Worm (Caenorhabditis elegans): ENCODE results near the gene col-3.

The col-3 gene

DNA sequence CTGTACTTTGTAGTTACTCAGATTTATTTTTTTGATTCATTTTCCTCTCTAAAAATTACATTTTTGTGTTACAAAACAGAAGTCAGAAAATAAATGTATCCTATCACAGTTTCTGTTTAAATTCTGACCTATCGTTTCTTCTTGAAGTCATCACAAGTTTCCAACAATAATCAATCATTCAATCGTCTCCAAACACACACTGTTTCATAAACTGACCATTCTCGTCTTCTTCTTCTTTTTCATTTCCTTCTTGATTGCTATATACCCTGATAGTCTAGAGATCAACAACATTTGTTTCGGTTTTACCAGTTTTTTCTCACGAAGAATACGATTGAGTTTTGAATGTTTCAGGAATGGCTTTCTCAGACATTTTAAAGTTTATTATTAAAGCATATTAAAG, 9.4 kb upstream of the col-3 start:
- TF ChIP-seq hmg-4 (GFP tag; optimal IDR thresholded peaks at IDR 0.05) (no peak), sea-1 (GFP tag; conservative IDR thresholded peaks at IDR 0.05) (no peak), tbx-37 (GFP tag; conservative IDR thresholded peaks at IDR 0.05) (no peak), hmbx-1 (tag; optimal IDR thresholded peaks at IDR 0.05) (no peak), ceh-13 (GFP tag; optimal IDR thresholded peaks at IDR 0.05) (no peak), tra-4 (tag; optimal IDR thresholded peaks at IDR 0.05) (no peak), ets-7 (tag; optimal IDR thresholded peaks at IDR 0.05) (no peak), pes-1 (GFP tag; IDR thresholded peaks at IDR 0.05) (no peak), ama-1 (optimal IDR thresholded peaks at IDR 0.05) (no peak), ceh-36 (tag; optimal IDR thresholded peaks at IDR 0.05) (no peak), hnd-1 (tag; optimal IDR thresholded peaks at IDR 0.05) (no peak), scrt-1 (GFP tag; IDR thresholded peaks at IDR 0.05) (no peak), B0310.2 (tag; optimal IDR thresholded peaks at IDR 0.05) (no peak), flt-1 (GFP tag; IDR thresholded peaks at IDR 0.05) (no peak), aly-1 (tag; optimal IDR thresholded peaks at IDR 0.05) (no peak), tbx-11 (GFP tag; IDR thresholded peaks at IDR 0.05) (no peak), F13C5.2 (tag; optimal IDR thresholded peaks at IDR 0.05) (no peak)

DNA sequence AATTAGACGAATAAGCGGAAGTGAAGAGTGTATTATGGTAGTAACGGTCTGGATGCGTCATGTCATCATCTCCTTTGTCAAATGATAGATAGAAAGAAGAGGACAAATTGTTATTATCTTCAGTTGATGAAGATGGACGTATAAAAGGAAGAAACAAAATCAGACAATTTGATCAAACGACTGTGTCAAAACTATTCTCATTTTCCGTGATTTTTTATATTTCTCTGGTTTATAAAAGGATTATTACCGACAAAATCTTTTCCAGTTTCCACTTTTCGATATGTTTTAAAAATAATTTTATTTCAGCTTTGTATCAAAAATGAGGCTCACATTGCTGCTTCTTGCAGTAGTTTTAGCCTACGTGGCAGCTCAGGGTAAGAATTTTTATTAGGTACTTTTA, 8.6 kb upstream of the col-3 start, which contains the start of gene grsp-2:
grsp-2 (plus strand) TSS at position 301 of the 400 bp plus-strand sequence.
- TF ChIP-seq F13C5.2 (tag; optimal IDR thresholded peaks at IDR 0.05), result no peak
- TF ChIP-seq hmbx-1 (tag; optimal IDR thresholded peaks at IDR 0.05), result no peak
- no peak for TF ChIP-seq ets-7 (tag; optimal IDR thresholded peaks at IDR 0.05)
- no peak for TF ChIP-seq scrt-1 (GFP tag; IDR thresholded peaks at IDR 0.05)
- TF ChIP-seq hmg-4 (GFP tag; optimal IDR thresholded peaks at IDR 0.05), result no peak
- no peak for TF ChIP-seq aly-1 (tag; optimal IDR thresholded peaks at IDR 0.05)
- no peak for TF ChIP-seq tbx-37 (GFP tag; conservative IDR thresholded peaks at IDR 0.05)
- TF ChIP-seq flt-1 (GFP tag; IDR thresholded peaks at IDR 0.05), result no peak
- TF ChIP-seq ceh-13 (GFP tag; optimal IDR thresholded peaks at IDR 0.05), result no peak
- TF ChIP-seq tbx-11 (GFP tag; IDR thresholded peaks at IDR 0.05), result no peak
- TF ChIP-seq ama-1 (optimal IDR thresholded peaks at IDR 0.05), result no peak
- no peak for TF ChIP-seq pes-1 (GFP tag; IDR thresholded peaks at IDR 0.05)
- TF ChIP-seq B0310.2 (tag; optimal IDR thresholded peaks at IDR 0.05), result no peak
- TF ChIP-seq hnd-1 (tag; optimal IDR thresholded peaks at IDR 0.05), result no peak
- no peak for TF ChIP-seq ceh-36 (tag; optimal IDR thresholded peaks at IDR 0.05)
- no peak for TF ChIP-seq sea-1 (GFP tag; conservative IDR thresholded peaks at IDR 0.05)
- TF ChIP-seq tra-4 (tag; optimal IDR thresholded peaks at IDR 0.05), result no peak

DNA sequence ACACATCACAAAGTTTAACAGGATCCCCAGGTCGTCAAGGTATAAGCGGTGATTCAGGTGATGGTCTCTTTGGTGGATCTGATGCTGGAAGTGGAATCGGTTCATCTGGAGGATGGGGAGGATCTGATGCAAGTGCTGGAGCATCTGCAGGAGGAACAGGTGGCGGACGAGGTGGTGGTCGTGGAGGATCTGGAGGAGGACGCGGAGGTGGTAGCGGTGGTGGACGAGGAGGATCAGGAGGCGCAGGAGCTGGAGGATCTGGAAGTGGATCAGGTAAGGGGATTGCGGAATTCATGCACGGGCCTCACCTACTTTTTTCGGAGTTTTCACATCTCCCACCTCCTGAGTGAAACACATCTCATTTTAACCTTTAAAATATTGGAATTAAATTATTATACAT, 8.0 kb upstream of the col-3 start:
- TF ChIP-seq B0310.2 (tag; optimal IDR thresholded peaks at IDR 0.05), result no peak
- TF ChIP-seq tbx-37 (GFP tag; conservative IDR thresholded peaks at IDR 0.05), result no peak
- no peak for TF ChIP-seq F13C5.2 (tag; optimal IDR thresholded peaks at IDR 0.05)
- no peak for TF ChIP-seq pes-1 (GFP tag; IDR thresholded peaks at IDR 0.05)
- no peak for TF ChIP-seq ets-7 (tag; optimal IDR thresholded peaks at IDR 0.05)
- TF ChIP-seq ama-1 (optimal IDR thresholded peaks at IDR 0.05), result no peak
- no peak for TF ChIP-seq hmg-4 (GFP tag; optimal IDR thresholded peaks at IDR 0.05)
- no peak for TF ChIP-seq sea-1 (GFP tag; conservative IDR thresholded peaks at IDR 0.05)
- TF ChIP-seq hmbx-1 (tag; optimal IDR thresholded peaks at IDR 0.05), result no peak
- no peak for TF ChIP-seq flt-1 (GFP tag; IDR thresholded peaks at IDR 0.05)
- TF ChIP-seq ceh-13 (GFP tag; optimal IDR thresholded peaks at IDR 0.05), result no peak
- TF ChIP-seq scrt-1 (GFP tag; IDR thresholded peaks at IDR 0.05), result no peak
- no peak for TF ChIP-seq aly-1 (tag; optimal IDR thresholded peaks at IDR 0.05)
- TF ChIP-seq ceh-36 (tag; optimal IDR thresholded peaks at IDR 0.05), result no peak
- no peak for TF ChIP-seq tbx-11 (GFP tag; IDR thresholded peaks at IDR 0.05)
- no peak for TF ChIP-seq tra-4 (tag; optimal IDR thresholded peaks at IDR 0.05)

DNA sequence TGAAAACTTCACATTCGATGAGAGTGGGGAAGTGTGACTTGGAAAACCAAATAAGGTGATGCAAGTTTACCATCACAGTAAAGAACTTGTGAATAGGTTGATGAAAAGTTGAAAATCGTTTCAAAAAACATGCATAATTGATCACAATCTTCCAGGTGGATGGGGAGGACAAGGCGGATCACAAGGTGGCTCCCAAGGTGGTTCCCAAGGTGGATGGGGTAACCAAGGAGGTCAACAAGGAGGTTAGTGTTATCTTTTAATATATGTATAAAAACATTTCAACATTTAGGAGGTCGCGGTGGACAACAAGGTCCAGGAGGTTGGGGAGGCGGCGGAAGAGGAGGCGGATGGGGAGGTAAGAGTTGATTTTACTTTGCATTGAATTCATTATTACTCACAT, 6.9 kb upstream of the col-3 start, which contains the start of gene T28C6.10:
T28C6.10 (plus strand) TSS at position 301 of the 400 bp plus-strand sequence.
- TF ChIP-seq F13C5.2 (tag; optimal IDR thresholded peaks at IDR 0.05) (no peak), hmbx-1 (tag; optimal IDR thresholded peaks at IDR 0.05) (no peak), ets-7 (tag; optimal IDR thresholded peaks at IDR 0.05) (no peak), scrt-1 (GFP tag; IDR thresholded peaks at IDR 0.05) (no peak), flt-1 (GFP tag; IDR thresholded peaks at IDR 0.05) (no peak), hmg-4 (GFP tag; optimal IDR thresholded peaks at IDR 0.05) (no peak), tra-4 (tag; optimal IDR thresholded peaks at IDR 0.05) (no peak)

DNA sequence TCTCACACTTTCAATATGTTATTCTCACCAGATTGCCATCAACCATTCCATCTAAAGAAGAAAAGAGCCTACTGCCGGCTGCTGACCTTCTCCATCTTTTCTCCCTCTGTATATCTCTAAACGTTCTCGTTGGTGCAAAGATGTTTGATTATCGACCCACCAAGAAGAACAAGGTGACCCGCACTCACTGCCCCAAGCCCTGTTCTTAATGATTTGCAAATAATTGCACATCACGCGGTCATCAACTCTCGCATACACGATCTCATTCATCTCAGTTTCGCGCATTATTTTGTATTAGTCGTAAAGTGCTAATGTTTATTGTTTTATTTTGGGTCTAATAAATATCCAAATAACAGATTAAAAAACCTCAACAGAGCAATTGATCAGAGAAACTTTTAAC, 5.1 kb upstream of the col-3 start:
- TF ChIP-seq ceh-36 (tag; optimal IDR thresholded peaks at IDR 0.05), result no peak
- TF ChIP-seq pes-1 (GFP tag; IDR thresholded peaks at IDR 0.05), result 0 out of 2 replicates have a peak, but pooled peaks have one; percentile 15
- TF ChIP-seq hmg-4 (GFP tag; optimal IDR thresholded peaks at IDR 0.05), result peak; percentile 49
- TF ChIP-seq scrt-1 (GFP tag; IDR thresholded peaks at IDR 0.05), result no peak
- TF ChIP-seq ama-1 (optimal IDR thresholded peaks at IDR 0.05), result no peak

DNA sequence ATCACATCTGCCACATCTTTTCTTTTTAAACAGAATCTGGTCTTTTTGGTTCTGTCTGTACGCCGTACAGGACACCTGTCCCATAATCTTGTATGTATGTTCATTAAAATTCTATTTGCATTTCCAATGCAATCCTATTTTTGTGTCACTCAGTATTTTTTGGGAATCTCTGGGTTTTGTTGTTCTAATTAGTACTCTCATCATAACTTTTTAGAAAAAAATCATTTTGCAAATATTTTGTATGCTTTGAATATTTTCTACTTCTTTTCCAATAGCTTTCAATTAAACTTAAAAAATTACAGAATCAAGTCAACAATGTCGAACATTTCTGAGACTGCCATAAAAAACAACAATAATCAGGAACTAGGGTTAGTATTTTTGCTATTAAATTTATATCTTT, 4.5 kb upstream of the col-3 start, which contains the start of gene T28C6.3:
T28C6.3 (plus strand) TSS at position 301 of the 400 bp plus-strand sequence.
- TF ChIP-seq ets-7 (tag; optimal IDR thresholded peaks at IDR 0.05) (no peak), hnd-1 (tag; optimal IDR thresholded peaks at IDR 0.05) (no peak), flt-1 (GFP tag; IDR thresholded peaks at IDR 0.05) (no peak), B0310.2 (tag; optimal IDR thresholded peaks at IDR 0.05) (no peak), hmbx-1 (tag; optimal IDR thresholded peaks at IDR 0.05) (no peak), aly-1 (tag; optimal IDR thresholded peaks at IDR 0.05) (no peak), hmg-4 (GFP tag; optimal IDR thresholded peaks at IDR 0.05) (no peak), scrt-1 (GFP tag; IDR thresholded peaks at IDR 0.05) (no peak), F13C5.2 (tag; optimal IDR thresholded peaks at IDR 0.05) (no peak), tra-4 (tag; optimal IDR thresholded peaks at IDR 0.05) (no peak), ama-1 (optimal IDR thresholded peaks at IDR 0.05) (no peak), tbx-11 (GFP tag; IDR thresholded peaks at IDR 0.05) (no peak), ceh-36 (tag; optimal IDR thresholded peaks at IDR 0.05) (no peak), tbx-37 (GFP tag; conservative IDR thresholded peaks at IDR 0.05) (no peak)

DNA sequence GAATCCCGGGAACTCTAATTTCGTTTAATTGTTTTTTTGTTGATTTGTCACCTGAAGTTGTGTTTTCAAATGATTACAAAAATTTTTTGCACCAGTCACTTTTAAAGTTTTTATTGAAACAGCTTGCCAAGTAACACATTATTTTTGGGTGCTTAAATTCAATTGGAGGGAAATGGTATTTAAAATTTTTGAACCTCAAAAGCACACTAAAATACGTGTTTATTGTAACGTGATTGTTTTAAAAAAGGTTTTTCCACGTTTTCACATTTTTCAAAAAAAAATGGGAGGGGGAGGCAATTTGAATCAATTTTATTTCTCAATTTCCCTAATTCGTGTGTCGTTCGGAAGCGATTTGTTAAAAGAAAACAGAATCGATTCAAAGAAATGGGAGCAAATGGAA, 3.4 kb upstream of the col-3 start, which contains the start of gene T28C6.5:
T28C6.5 (plus strand) TSS at position 301 of the 400 bp plus-strand sequence.
- TF ChIP-seq tbx-37 (GFP tag; conservative IDR thresholded peaks at IDR 0.05) (no peak), hnd-1 (tag; optimal IDR thresholded peaks at IDR 0.05) (no peak), B0310.2 (tag; optimal IDR thresholded peaks at IDR 0.05) (no peak), hmbx-1 (tag; optimal IDR thresholded peaks at IDR 0.05) (no peak), ceh-36 (tag; optimal IDR thresholded peaks at IDR 0.05) (no peak)
